Worm (Caenorhabditis elegans) whole organism, late embryonic: Measurements from ENCODE around the gene enpp-1.

ENCODE experiments used
- C08G9.2 ChIP-seq: sonication (generic microtip); optimal IDR thresholded peaks from 2 replicates; lab custom pipeline; 2016; ENCODE audit warnings: mild to moderate bottlenecking, missing genetic modification characterization, moderate library complexity, missing compliant biosample characterization
- C38D4.7 ChIP-seq: fragments of 200-800 bp; sonication (Bioruptor generic); optimal IDR thresholded peaks from 2 replicates; lab custom pipeline; 2018; ENCODE audit warnings: mild to moderate bottlenecking, missing genetic modification characterization, moderate library complexity, missing compliant biosample characterization
- T23F11.4 ChIP-seq: fragments of 200-800 bp; sonication (Bioruptor generic); optimal IDR thresholded peaks from 2 replicates; lab custom pipeline; 2018; ENCODE audit warnings: mild to moderate bottlenecking, missing genetic modification characterization, missing compliant biosample characterization
- Y22D7AL.16 ChIP-seq: sonication (generic microtip); optimal IDR thresholded peaks from 2 replicates; lab custom pipeline; 2016; ENCODE audit warnings: missing genetic modification characterization, missing compliant biosample characterization
- ahr-1 ChIP-seq: sonication (generic microtip); optimal IDR thresholded peaks from 2 replicates; lab custom pipeline; 2016; ENCODE audit warnings: missing genetic modification characterization, missing compliant biosample characterization
- ama-1 ChIP-seq: fragments of 150-350 bp; optimal IDR thresholded peaks from 2 replicates; lab custom pipeline; 2014
- ceh-19 ChIP-seq: fragments of 200-800 bp; sonication (Bioruptor generic); optimal IDR thresholded peaks from 2 replicates; lab custom pipeline; 2018; ENCODE audit warnings: mild to moderate bottlenecking, missing genetic modification characterization, missing compliant biosample characterization
- ceh-2 ChIP-seq: sonication (generic microtip); optimal IDR thresholded peaks from 2 replicates; lab custom pipeline; 2016; ENCODE audit warnings: missing genotype, missing genetic modification characterization, missing compliant biosample characterization
- ceh-24 ChIP-seq: sonication (generic microtip); optimal IDR thresholded peaks from 2 replicates; lab custom pipeline; 2016; ENCODE audit warnings: mild to moderate bottlenecking, missing genetic modification characterization, missing compliant biosample characterization
- ceh-30 ChIP-seq: fragments of 150-350 bp; optimal IDR thresholded peaks from 2 replicates; lab custom pipeline; 2014; ENCODE audit warnings: missing biosample characterization, missing genetic modification characterization
- ceh-31 ChIP-seq: sonication (generic microtip); optimal IDR thresholded peaks from 2 replicates; lab custom pipeline; 2016; ENCODE audit warnings: missing genetic modification characterization, missing compliant biosample characterization
- ceh-48 ChIP-seq: sonication (generic microtip); optimal IDR thresholded peaks from 2 replicates; lab custom pipeline; 2016; ENCODE audit warnings: missing genetic modification characterization, inconsistent platforms, missing compliant biosample characterization
- ceh-9 ChIP-seq: sonication (generic microtip); optimal IDR thresholded peaks from 2 replicates; lab custom pipeline; 2016; ENCODE audit warnings: mild to moderate bottlenecking, missing genetic modification characterization, inconsistent platforms, missing compliant biosample characterization
- dmd-4 ChIP-seq: sonication (generic microtip); optimal IDR thresholded peaks from 2 replicates; lab custom pipeline; 2016; ENCODE audit warnings: borderline replicate concordance, missing genetic modification characterization, missing compliant biosample characterization
- dve-1 ChIP-seq: sonication (generic microtip); optimal IDR thresholded peaks from 2 replicates; lab custom pipeline; 2017; ENCODE audit warnings: antibody characterized with exemption, mild to moderate bottlenecking, missing genetic modification characterization, missing compliant biosample characterization
- elt-4 ChIP-seq: sonication (generic microtip); optimal IDR thresholded peaks from 2 replicates; lab custom pipeline; 2016; ENCODE audit warnings: missing genetic modification characterization, missing compliant biosample characterization
- ets-4 ChIP-seq: sonication (generic microtip); optimal IDR thresholded peaks from 2 replicates; lab custom pipeline; 2016; ENCODE audit warnings: missing genetic modification characterization, missing compliant biosample characterization
- eyg-1 ChIP-seq: sonication (generic microtip); optimal IDR thresholded peaks from 2 replicates; lab custom pipeline; 2016; ENCODE audit warnings: missing genotype, missing genetic modification characterization, missing compliant biosample characterization
- fkh-10 ChIP-seq: fragments of 150-350 bp; optimal IDR thresholded peaks from 2 replicates; lab custom pipeline; 2014; ENCODE audit warnings: missing biosample characterization, missing genetic modification reagents, missing genetic modification characterization
- gmeb-2 ChIP-seq: sonication (generic microtip); optimal IDR thresholded peaks from 2 replicates; lab custom pipeline; 2016; ENCODE audit warnings: missing genetic modification characterization, inconsistent platforms, missing compliant biosample characterization
- hlh-13 ChIP-seq: fragments of 200-800 bp; sonication (Bioruptor generic); optimal IDR thresholded peaks from 2 replicates; lab custom pipeline; 2018; ENCODE audit warnings: mild to moderate bottlenecking, missing genetic modification characterization, missing compliant biosample characterization
- hlh-6 ChIP-seq: sonication (generic microtip); optimal IDR thresholded peaks from 2 replicates; lab custom pipeline; 2016; ENCODE audit warnings: missing genotype, missing genetic modification characterization, missing compliant biosample characterization
- hlh-8 ChIP-seq: sonication (generic microtip); optimal IDR thresholded peaks from 2 replicates; lab custom pipeline; 2016; ENCODE audit warnings: missing genotype, missing genetic modification characterization, missing compliant biosample characterization
- lim-6 ChIP-seq: sonication (generic microtip); optimal IDR thresholded peaks from 2 replicates; lab custom pipeline; 2016; ENCODE audit warnings: missing genetic modification characterization, missing compliant biosample characterization
- lin-11 ChIP-seq: fragments of 200-800 bp; sonication (Bioruptor generic); optimal IDR thresholded peaks from 2 replicates; lab custom pipeline; 2018; ENCODE audit warnings: mild to moderate bottlenecking, missing genetic modification characterization, missing compliant biosample characterization
- mec-3 ChIP-seq: sonication (generic microtip); optimal IDR thresholded peaks from 2 replicates; lab custom pipeline; 2016; ENCODE audit warnings: borderline replicate concordance, missing genetic modification characterization, missing compliant biosample characterization
- odd-2 ChIP-seq: sonication (generic microtip); optimal IDR thresholded peaks from 2 replicates; lab custom pipeline; 2017; ENCODE audit warnings: antibody characterized with exemption, mild to moderate bottlenecking, missing genetic modification characterization, missing compliant biosample characterization
- pat-9 ChIP-seq: fragments of 200-800 bp; sonication (Bioruptor generic); optimal IDR thresholded peaks from 2 replicates; lab custom pipeline; 2018; ENCODE audit warnings: mild to moderate bottlenecking, missing genetic modification characterization, moderate library complexity, missing compliant biosample characterization
- pha-2 ChIP-seq: sonication (generic microtip); optimal IDR thresholded peaks from 2 replicates; lab custom pipeline; 2017; ENCODE audit warnings: mild to moderate bottlenecking, missing genetic modification characterization, missing compliant biosample characterization
- pha-4 ChIP-seq: fragments of 150-350 bp; optimal IDR thresholded peaks from 2 replicates; lab custom pipeline; 2018; ENCODE audit warnings: missing biosample characterization, missing genetic modification reagents, missing genetic modification characterization
- ref-2 ChIP-seq: sonication (generic microtip); optimal IDR thresholded peaks from 2 replicates; lab custom pipeline; 2016; ENCODE audit warnings: missing genetic modification characterization, missing compliant biosample characterization
- rnt-1 ChIP-seq: sonication (generic microtip); optimal IDR thresholded peaks from 2 replicates; lab custom pipeline; 2016; ENCODE audit warnings: missing genetic modification characterization, missing compliant biosample characterization
- tbx-2 ChIP-seq: sonication (generic microtip); optimal IDR thresholded peaks from 2 replicates; lab custom pipeline; 2016; ENCODE audit warnings: missing genetic modification characterization, missing compliant biosample characterization
- tbx-7 ChIP-seq: sonication (generic microtip); optimal IDR thresholded peaks from 2 replicates; lab custom pipeline; 2016; ENCODE audit warnings: missing genotype, missing genetic modification characterization, missing compliant biosample characterization
- ttx-3 ChIP-seq: sonication (generic microtip); optimal IDR thresholded peaks from 2 replicates; lab custom pipeline; 2016; ENCODE audit warnings: missing genetic modification reagents, missing genetic modification characterization, missing compliant biosample characterization
- unc-3 ChIP-seq, 2 experiments: fragments of 200-800 bp in 1 of 2; sonication (Bioruptor generic) in 1 of 2; sonication (generic microtip) in 1 of 2; conservative IDR thresholded peaks in 1 of 2; optimal IDR thresholded peaks in 1 of 2; 2 replicates each; pipeline versions ENCODE4 v1.3.6 to Lab custom; 2016 to 2022; ENCODE audit warnings: missing compliant biosample characterization in 2 of 2, missing genetic modification characterization in 2 of 2, missing genetic modification reagents in 1 of 2
- unc-55 ChIP-seq: sonication (generic microtip); optimal IDR thresholded peaks from 2 replicates; lab custom pipeline; 2017; ENCODE audit warnings: missing biosample characterization, missing genetic modification reagents, missing genetic modification characterization
- ztf-16 ChIP-seq: sonication (generic microtip); optimal IDR thresholded peaks from 2 replicates; lab custom pipeline; 2017; ENCODE audit warnings: missing genetic modification characterization, missing compliant biosample characterization

Gene enpp-1

ce11 chrV:12167031-12167430, 35.8 kb downstream of the enpp-1 start:
- no peak for TF ChIP-seq hlh-8 (tag; lab: Kevin White, UChicago)
- peak; percentile 9 for TF ChIP-seq dmd-4 (tag; lab: Kevin White, UChicago)
- peak; percentile 18 for TF ChIP-seq elt-4 (tag; lab: Kevin White, UChicago)
- TF ChIP-seq hlh-13 (GFP tag; lab: Kevin White, UChicago) = no peak
- no peak for TF ChIP-seq rnt-1 (tag; lab: Kevin White, UChicago)
- peak; percentile 32 for TF ChIP-seq C08G9.2
- no peak for TF ChIP-seq ceh-31
- TF ChIP-seq mec-3 = peak; percentile 33
- no peak for TF ChIP-seq eyg-1 (tag; lab: Kevin White, UChicago)
- no peak for TF ChIP-seq Y22D7AL.16 (tag; lab: Kevin White, UChicago)

- TF ChIP-seq tbx-7 (tag; lab: Kevin White, UChicago) (no peak), hlh-6 (tag; lab: Kevin White, UChicago) (no peak), unc-55 (no peak), pha-4 (tag; lab: Kevin White, UChicago) (no peak), ztf-16 (tag; lab: Kevin White, UChicago) (no peak), ama-1 (lab: Kevin White, UChicago) (no peak), T23F11.4 (GFP tag; lab: Kevin White, UChicago) (no peak), dve-1 (tag; lab: Kevin White, UChicago) (no peak), ets-4 (tag; lab: Kevin White, UChicago) (no peak), elt-4 (tag; lab: Kevin White, UChicago) (no peak), unc-3 (GFP tag; conservative IDR thresholded peaks at IDR 0.05; lab: Robert Waterston, UW) (no peak), unc-3 (tag; optimal IDR thresholded peaks at IDR 0.05; lab: Kevin White, UChicago) (no peak), tbx-2 (tag; lab: Kevin White, UChicago) (no peak), mec-3 (no peak), ceh-48 (tag; lab: Kevin White, UChicago) (no peak), ahr-1 (tag; lab: Kevin White, UChicago) (no peak), ceh-30 (tag; lab: Kevin White, UChicago) (no peak), ceh-19 (GFP tag; lab: Kevin White, UChicago) (no peak), ceh-24 (no peak), C38D4.7 (GFP tag; lab: Kevin White, UChicago) (no peak), odd-2 (tag; lab: Kevin White, UChicago) (no peak)
Observed at ce11 chrV:12167653-12168052, 36.4 kb downstream of the enpp-1 start, which contains the start of gene col-37. Gene col-37, minus strand, starts transcription at chrV:12167753.

- TF ChIP-seq ttx-3 (tag; lab: Kevin White, UChicago) = no peak
- no peak for TF ChIP-seq unc-3 (GFP tag; conservative IDR thresholded peaks at IDR 0.05; lab: Robert Waterston, UW)
- TF ChIP-seq unc-3 (tag; optimal IDR thresholded peaks at IDR 0.05; lab: Kevin White, UChicago) = no peak
- no peak for TF ChIP-seq fkh-10
- TF ChIP-seq Y22D7AL.16 (tag; lab: Kevin White, UChicago) = no peak
- TF ChIP-seq pat-9 (tag; lab: Kevin White, UChicago) = no peak
- no peak for TF ChIP-seq ceh-9 (tag; lab: Kevin White, UChicago)
- no peak for TF ChIP-seq lin-11 (tag; lab: Kevin White, UChicago)
- TF ChIP-seq pha-2 (tag; lab: Kevin White, UChicago) = no peak
- TF ChIP-seq ceh-31 = no peak
- no peak for TF ChIP-seq ref-2
- no peak for TF ChIP-seq ceh-2
- no peak for TF ChIP-seq lim-6 (tag; lab: Kevin White, UChicago)
- no peak for TF ChIP-seq ceh-48 (tag; lab: Kevin White, UChicago)
Observed at ce11 chrV:12170114-12170513, 38.9 kb downstream of the enpp-1 start, which contains the start of gene ZK863.1. Gene ZK863.1, minus strand, starts transcription at chrV:12170214.

ce11 chrV:12179338-12179737, 48.1 kb downstream of the enpp-1 start, which contains the start of gene clec-224:
Gene clec-224, minus strand, starts transcription at chrV:12179438.
- TF ChIP-seq gmeb-2 (tag; lab: Kevin White, UChicago) (no peak), ceh-9 (tag; lab: Kevin White, UChicago) (no peak), mec-3 (no peak), dve-1 (tag; lab: Kevin White, UChicago) (no peak), tbx-2 (tag; lab: Kevin White, UChicago) (no peak)
